Worm (Caenorhabditis elegans): ENCODE results near the gene C55A1.6.
"Not testable (repeated sequence)": the region's sequence is repeated elsewhere in the genome, so short reads cannot be mapped to it uniquely, and the experiment has no call there.

C55A1.6 gene

ce11 chrV:15647536-15648085 lies at the start of gene C55A1.6, which contains the start of gene C55A1.7:
Gene C55A1.6, plus strand, starts transcription at chrV:15648035.
Gene C55A1.7, minus strand, starts transcription at chrV:15647636.
- peak; percentile 10 for TF ChIP-seq pha-4 (tag; optimal IDR thresholded peaks at IDR 0.05)

DNA sequence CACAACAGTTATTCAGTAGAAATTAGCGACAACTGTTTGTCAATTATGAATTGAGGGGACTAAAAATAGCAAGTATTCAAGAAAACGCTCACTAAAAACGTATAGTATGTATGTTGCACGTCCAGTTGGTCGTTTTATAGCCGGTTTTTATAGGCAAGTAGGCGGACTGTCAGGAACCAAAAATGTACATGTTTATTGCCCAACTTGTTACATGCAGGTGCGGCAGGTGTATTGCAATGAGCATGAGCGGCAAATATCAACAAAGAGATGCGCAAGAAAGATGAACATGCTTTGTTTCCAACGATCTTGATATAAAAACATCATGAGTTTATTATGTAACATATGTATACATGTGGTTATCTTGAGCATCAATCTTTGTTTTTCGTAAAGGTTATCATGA lies 48.1 kb upstream of the C55A1.6 start, which contains the start of gene B0391.14:
Gene B0391.14, minus strand, starts transcription at position 101 of the 400 bp plus-strand sequence.
- not testable (repeated sequence) for TF ChIP-seq ceh-39 (tag; optimal IDR thresholded peaks at IDR 0.05); pha-4 (tag; optimal IDR thresholded peaks at IDR 0.05); tbx-8 (GFP tag; optimal IDR thresholded peaks at IDR 0.05)

ce11 chrV:15602253-15602652 lies 45.6 kb upstream of the C55A1.6 start, which contains the start of gene fbxa-152:
Gene fbxa-152, minus strand, starts transcription at chrV:15602353.
- no peak for TF ChIP-seq unc-39 (tag; optimal IDR thresholded peaks at IDR 0.05)
- TF ChIP-seq cnd-1 (tag; optimal IDR thresholded peaks at IDR 0.05) = no peak
- no peak for TF ChIP-seq mab-5 (tag; optimal IDR thresholded peaks at IDR 0.05)
- TF ChIP-seq M03D4.4 (tag; optimal IDR thresholded peaks at IDR 0.05) = no peak
- TF ChIP-seq lin-32 (GFP tag; optimal IDR thresholded peaks at IDR 0.05) = no peak
- no peak for TF ChIP-seq unc-120 (tag; optimal IDR thresholded peaks at IDR 0.05; ENCODE audit: poor library complexity, severe bottlenecking)
- TF ChIP-seq tbx-8 (GFP tag; optimal IDR thresholded peaks at IDR 0.05) = no peak
- no peak for TF ChIP-seq pha-4 (tag; optimal IDR thresholded peaks at IDR 0.05)
- no peak for TF ChIP-seq lin-13 (tag; optimal IDR thresholded peaks at IDR 0.05)
- TF ChIP-seq blmp-1 (tag; optimal IDR thresholded peaks at IDR 0.05) = no peak
- no peak for TF ChIP-seq flh-1 (GFP tag; optimal IDR thresholded peaks at IDR 0.05)
- TF ChIP-seq nhr-2 (tag; optimal IDR thresholded peaks at IDR 0.05) = no peak
- no peak for TF ChIP-seq unc-62 (GFP tag; optimal IDR thresholded peaks at IDR 0.05)
- TF ChIP-seq nhr-76 (tag; optimal IDR thresholded peaks at IDR 0.05) = no peak
- no peak for TF ChIP-seq zip-8 (tag; optimal IDR thresholded peaks at IDR 0.05)
- TF ChIP-seq bed-3 (GFP tag; optimal IDR thresholded peaks at IDR 0.05) = no peak

- no peak for TF ChIP-seq nhr-237 (tag; optimal IDR thresholded peaks at IDR 0.05)
These were observed 42.8 kb upstream of the C55A1.6 start, which contains the start of gene fbxa-154 for ce11 chrV:15605045-15605444. Gene fbxa-154, minus strand, starts transcription at chrV:15605145.

DNA sequence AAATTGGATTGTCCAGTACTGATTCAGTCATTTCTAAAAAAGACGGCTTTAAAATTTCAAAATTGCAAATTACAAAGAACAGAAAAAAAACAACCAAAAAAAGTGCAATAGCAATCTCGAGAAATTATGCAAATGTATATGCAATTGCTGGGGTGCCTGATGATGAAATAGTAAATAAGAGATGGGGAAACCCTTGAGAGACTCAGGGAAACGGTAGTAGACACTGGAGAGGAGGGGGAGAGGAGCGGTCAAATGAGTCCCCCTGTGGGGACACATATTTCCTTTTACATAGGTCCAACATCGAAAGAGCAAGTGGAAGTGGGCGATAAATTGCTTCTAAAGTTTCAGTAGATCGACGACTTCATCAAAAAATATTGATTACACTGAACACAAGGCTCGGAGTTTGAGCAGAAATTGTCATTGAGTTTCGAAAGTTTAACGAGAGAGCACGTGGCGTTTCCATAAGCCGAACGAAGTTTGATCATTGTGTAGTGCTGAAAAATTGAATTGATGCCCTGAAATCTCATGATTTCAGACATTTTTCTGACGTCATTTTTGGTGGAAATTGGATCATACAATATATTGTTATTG lies 37.4 kb upstream of the C55A1.6 start, which contains the start of the genes fbxa-153 and str-12:
Gene fbxa-153, minus strand, starts transcription at position 35 of the 591 bp plus-strand sequence.
Gene str-12, plus strand, starts transcription at position 541 of the 591 bp plus-strand sequence.
- TF ChIP-seq elt-3 (tag; optimal IDR thresholded peaks at IDR 0.05) (no peak), unc-39 (tag; optimal IDR thresholded peaks at IDR 0.05) (no peak), ceh-43 (GFP tag; optimal IDR thresholded peaks at IDR 0.05) (no peak), ces-1 (GFP tag; optimal IDR thresholded peaks at IDR 0.05) (peak; percentile 79), mep-1 (tag; optimal IDR thresholded peaks at IDR 0.05) (peak; percentile 85), ham-2 (GFP tag; optimal IDR thresholded peaks at IDR 0.05) (peak; percentile 17), hlh-1 (tag; optimal IDR thresholded peaks at IDR 0.05) (no peak), lsy-2 (tag; optimal IDR thresholded peaks at IDR 0.05) (no peak), M03D4.4 (tag; optimal IDR thresholded peaks at IDR 0.05) (peak; percentile 7), mls-2 (tag; optimal IDR thresholded peaks at IDR 0.05) (peak; percentile 44), pha-4 (tag; optimal IDR thresholded peaks at IDR 0.05) (peak; percentile 45), nhr-237 (tag; optimal IDR thresholded peaks at IDR 0.05) (no peak), nhr-12 (tag; optimal IDR thresholded peaks at IDR 0.05) (no peak), tbx-8 (GFP tag; optimal IDR thresholded peaks at IDR 0.05) (no peak), nhr-76 (tag; optimal IDR thresholded peaks at IDR 0.05) (no peak), zip-8 (tag; optimal IDR thresholded peaks at IDR 0.05) (peak; percentile 20), cnd-1 (tag; optimal IDR thresholded peaks at IDR 0.05) (peak; percentile 52), sptf-1 (tag; optimal IDR thresholded peaks at IDR 0.05) (no peak), mab-5 (tag; optimal IDR thresholded peaks at IDR 0.05) (no peak), elt-1 (tag; optimal IDR thresholded peaks at IDR 0.05; ENCODE audit: borderline replicate concordance, insufficient read depth) (no peak), ceh-83 (GFP tag; optimal IDR thresholded peaks at IDR 0.05) (no peak), drap-1 (GFP tag; optimal IDR thresholded peaks at IDR 0.05) (peak; percentile 62), ceh-39 (tag; optimal IDR thresholded peaks at IDR 0.05) (peak; percentile 48), unc-62 (GFP tag; optimal IDR thresholded peaks at IDR 0.05) (no peak), lin-32 (GFP tag; optimal IDR thresholded peaks at IDR 0.05) (no peak), sem-2 (GFP tag; optimal IDR thresholded peaks at IDR 0.05) (no peak), bed-3 (GFP tag; optimal IDR thresholded peaks at IDR 0.05) (no peak), nhr-2 (tag; optimal IDR thresholded peaks at IDR 0.05) (peak; percentile 29), ztf-11 (tag; optimal IDR thresholded peaks at IDR 0.05) (no peak), nhr-28 (tag; optimal IDR thresholded peaks at IDR 0.05) (no peak), snpc-4 (tag; optimal IDR thresholded peaks at IDR 0.05) (no peak), unc-120 (tag; optimal IDR thresholded peaks at IDR 0.05; ENCODE audit: poor library complexity, severe bottlenecking) (no peak), lin-13 (tag; optimal IDR thresholded peaks at IDR 0.05) (no peak), flh-1 (GFP tag; optimal IDR thresholded peaks at IDR 0.05) (no peak), blmp-1 (tag; optimal IDR thresholded peaks at IDR 0.05) (no peak)
